Fruit fly (Drosophila melanogaster) whole organism, embryonic: ENCODE data around the gene bbg.

Experiments used
- ATbp ChIP-seq: fragments of 200-800 bp; sonication (Bioruptor generic); optimal IDR thresholded peaks from 2 replicates; lab custom pipeline; 2017; ENCODE audit warnings: missing biosample characterization, mild to moderate bottlenecking, missing genetic modification characterization, missing genetic modification reagents
- Asciz ChIP-seq: fragments of 200-800 bp; sonication (Bioruptor generic); optimal IDR thresholded peaks from 2 replicates; lab custom pipeline; 2017; ENCODE audit warnings: missing biosample characterization, mild to moderate bottlenecking, missing genetic modification characterization, missing genetic modification reagents
- B-H2 ChIP-seq: fragments of 200-800 bp; sonication (Bioruptor generic); optimal IDR thresholded peaks from 2 replicates; lab custom pipeline; 2018; ENCODE audit warnings: missing biosample characterization, mild to moderate bottlenecking, missing genetic modification characterization
- CG10267 ChIP-seq: fragments of 200-800 bp; sonication (Bioruptor generic); optimal IDR thresholded peaks from 2 replicates; lab custom pipeline; 2018; ENCODE audit warnings: missing biosample characterization, mild to moderate bottlenecking, missing genetic modification characterization, moderate library complexity
- CG10274 ChIP-seq: fragments of 200-800 bp; sonication (Bioruptor generic); optimal IDR thresholded peaks from 3 replicates; lab custom pipeline; 2017; ENCODE audit warnings: missing biosample characterization, mild to moderate bottlenecking, missing genetic modification characterization
- CG11723 ChIP-seq: fragments of 200-800 bp; sonication (Bioruptor generic); optimal IDR thresholded peaks from 2 replicates; lab custom pipeline; 2017; ENCODE audit warnings: missing biosample characterization, mild to moderate bottlenecking, missing genetic modification characterization
- CG12071 ChIP-seq: fragments of 200-800 bp; sonication (Bioruptor generic); optimal IDR thresholded peaks from 3 replicates; lab custom pipeline; 2018; ENCODE audit warnings: missing biosample characterization, mild to moderate bottlenecking, missing genetic modification characterization
- CG12744 ChIP-seq: fragments of 200-800 bp; sonication (Bioruptor generic); optimal IDR thresholded peaks from 2 replicates; lab custom pipeline; 2016; ENCODE audit warnings: missing biosample characterization, missing genetic modification characterization
- CG13894 ChIP-seq: fragments of 200-800 bp; sonication (Bioruptor generic); optimal IDR thresholded peaks from 3 replicates; lab custom pipeline; 2018; ENCODE audit warnings: missing biosample characterization, mild to moderate bottlenecking, missing genetic modification characterization, moderate library complexity
- CG14710 ChIP-seq: fragments of 200-800 bp; sonication (Bioruptor generic); optimal IDR thresholded peaks from 3 replicates; lab custom pipeline; 2019; ENCODE audit warnings: missing biosample characterization, mild to moderate bottlenecking, missing genetic modification characterization, moderate library complexity
- CG15269 ChIP-seq: fragments of 200-800 bp; sonication (Bioruptor generic); optimal IDR thresholded peaks from 2 replicates; lab custom pipeline; 2018; ENCODE audit warnings: missing biosample characterization, mild to moderate bottlenecking, missing genetic modification characterization, moderate library complexity
- CG15601 ChIP-seq: fragments of 200-800 bp; sonication (Bioruptor generic); optimal IDR thresholded peaks from 3 replicates; lab custom pipeline; 2019; ENCODE audit warnings: missing biosample characterization, mild to moderate bottlenecking, missing genetic modification characterization, moderate library complexity
- CG17385 ChIP-seq: fragments of 200-800 bp; sonication (Bioruptor generic); optimal IDR thresholded peaks from 3 replicates; lab custom pipeline; 2018; ENCODE audit warnings: missing biosample characterization, mild to moderate bottlenecking, missing genetic modification characterization
- CG18764 ChIP-seq: fragments of 200-800 bp; sonication (Bioruptor generic); optimal IDR thresholded peaks from 3 replicates; lab custom pipeline; 2016; ENCODE audit warnings: missing biosample characterization, missing genetic modification characterization
- CG3847 ChIP-seq: fragments of 200-800 bp; sonication (Bioruptor generic); IDR thresholded peaks from 2 replicates; pipeline ENCODE4 v1.3.6; 2022; ENCODE audit warnings: missing biosample characterization, missing genetic modification characterization
- CG4424 ChIP-seq: fragments of 200-800 bp; sonication (Bioruptor generic); optimal IDR thresholded peaks from 3 replicates; lab custom pipeline; 2016; ENCODE audit warnings: missing biosample characterization, missing genetic modification characterization
- CG5180 ChIP-seq: fragments of 200-800 bp; sonication (Bioruptor generic); optimal IDR thresholded peaks from 3 replicates; lab custom pipeline; 2017; ENCODE audit warnings: missing biosample characterization, missing genetic modification characterization, mild to moderate bottlenecking, moderate library complexity, missing genetic modification reagents
- CG6791 ChIP-seq: fragments of 200-800 bp; sonication (Bioruptor generic); IDR thresholded peaks from 3 replicates; pipeline ENCODE4 v1.3.6; 2022; ENCODE audit warnings: missing biosample characterization, missing genetic modification characterization; ENCODE audit not compliant: partially characterized antibody
- CG8290 ChIP-seq, 3 experiments: fragments of 200-800 bp; sonication (Bioruptor generic); optimal IDR thresholded peaks; 2 replicates each; lab custom pipeline; 2016 to 2019; ENCODE audit warnings: missing biosample characterization in 3 of 3, missing genetic modification characterization in 3 of 3, mild to moderate bottlenecking in 2 of 3, moderate library complexity in 1 of 3
- Gug ChIP-seq: fragments of 200-800 bp; sonication (Bioruptor generic); IDR thresholded peaks from 4 replicates; pipeline ENCODE4 v1.3.6; 2022; ENCODE audit warnings: missing biosample characterization, missing genetic modification characterization
- HLH4C ChIP-seq: fragments of 200-800 bp; sonication (Bioruptor generic); IDR thresholded peaks from 3 replicates; pipeline ENCODE4 v1.3.6; 2022; ENCODE audit warnings: missing biosample characterization, missing genetic modification characterization; ENCODE audit not compliant: partially characterized antibody
- Kr ChIP-seq: fragments of 200-800 bp; sonication (Bioruptor generic); optimal IDR thresholded peaks from 2 replicates; lab custom pipeline; 2017; ENCODE audit warnings: missing biosample characterization, mild to moderate bottlenecking, missing genetic modification characterization
- MTF-1 ChIP-seq: fragments of 200-800 bp; sonication (Bioruptor generic); optimal IDR thresholded peaks from 2 replicates; lab custom pipeline; 2018; ENCODE audit warnings: missing biosample characterization, mild to moderate bottlenecking, missing genetic modification characterization, borderline replicate concordance
- Mes4 ChIP-seq: fragments of 200-800 bp; sonication (Bioruptor generic); optimal IDR thresholded peaks from 2 replicates; lab custom pipeline; 2016; ENCODE audit warnings: missing biosample characterization, missing genetic modification characterization
- PHDP ChIP-seq: fragments of 200-800 bp; sonication (Bioruptor generic); optimal IDR thresholded peaks from 3 replicates; lab custom pipeline; 2018; ENCODE audit warnings: missing biosample characterization, mild to moderate bottlenecking, missing genetic modification characterization, moderate library complexity
- Tbp ChIP-seq: fragments of >200 bp; optimal IDR thresholded peaks from 2 replicates; lab custom pipeline; 2018; ENCODE audit warnings: missing biosample characterization, missing genetic modification characterization
- Xrp1 ChIP-seq: fragments of 200-800 bp; sonication (Bioruptor generic); IDR thresholded peaks from 2 replicates; pipeline ENCODE4 v1.3.6; 2022; ENCODE audit warnings: missing biosample characterization, missing genetic modification characterization
- abd-A ChIP-seq: fragments of 200-800 bp; sonication (Bioruptor generic); optimal IDR thresholded peaks from 3 replicates; lab custom pipeline; 2019; ENCODE audit warnings: missing biosample characterization, mild to moderate bottlenecking, missing genetic modification characterization, moderate library complexity
- br ChIP-seq: fragments of >200 bp; optimal IDR thresholded peaks from 2 replicates; lab custom pipeline; 2017
- cg ChIP-seq: fragments of 200-800 bp; sonication (Bioruptor generic); optimal IDR thresholded peaks from 3 replicates; lab custom pipeline; 2019; ENCODE audit warnings: missing biosample characterization, mild to moderate bottlenecking, missing genetic modification characterization, moderate library complexity
- chinmo ChIP-seq: fragments of 200-800 bp; sonication (Bioruptor generic); IDR thresholded peaks from 4 replicates; pipeline ENCODE4 v1.3.6; 2022; ENCODE audit warnings: missing biosample characterization, missing genetic modification characterization; ENCODE audit not compliant: partially characterized antibody
- chn ChIP-seq: fragments of 200-800 bp; sonication (Bioruptor generic); optimal IDR thresholded peaks from 2 replicates; lab custom pipeline; 2016; ENCODE audit warnings: missing biosample characterization, missing genetic modification characterization
- ci ChIP-seq: fragments of 200-800 bp; sonication (Bioruptor generic); IDR thresholded peaks from 3 replicates; pipeline ENCODE4 v1.3.6; 2022; ENCODE audit warnings: missing biosample characterization, missing genetic modification characterization
- croc ChIP-seq: fragments of 200-800 bp; sonication (Bioruptor generic); conservative IDR thresholded peaks from 3 replicates; pipeline ENCODE4 v1.3.6; 2022; ENCODE audit warnings: missing biosample characterization, missing genetic modification characterization
- grn ChIP-seq: fragments of 200-800 bp; sonication (Bioruptor generic); optimal IDR thresholded peaks from 3 replicates; lab custom pipeline; 2017; ENCODE audit warnings: missing biosample characterization, missing genetic modification characterization
- gt ChIP-seq: fragments of 200-800 bp; sonication (Bioruptor generic); IDR thresholded peaks from 2 replicates; pipeline ENCODE4 v1.3.6; 2022; ENCODE audit warnings: missing biosample characterization, missing genetic modification characterization
- h ChIP-seq: fragments of >200 bp; optimal IDR thresholded peaks from 2 replicates; lab custom pipeline; 2017
- hbn ChIP-seq: fragments of 200-800 bp; sonication (Bioruptor generic); IDR thresholded peaks from 2 replicates; pipeline ENCODE4 v1.3.6; 2022; ENCODE audit warnings: missing biosample characterization, missing genetic modification characterization; ENCODE audit not compliant: partially characterized antibody
- inv ChIP-seq: fragments of 200-800 bp; sonication (Bioruptor generic); IDR thresholded peaks from 2 replicates; pipeline ENCODE4 v1.3.6; 2022; ENCODE audit warnings: missing biosample characterization, missing genetic modification characterization; ENCODE audit not compliant: partially characterized antibody
- jumu ChIP-seq: fragments of 200-800 bp; sonication (Bioruptor generic); optimal IDR thresholded peaks from 3 replicates; lab custom pipeline; 2016; ENCODE audit warnings: missing biosample characterization, missing genetic modification characterization
- ken ChIP-seq: fragments of 200-800 bp; sonication (Bioruptor generic); IDR thresholded peaks from 3 replicates; pipeline ENCODE4 v1.3.6; 2022; ENCODE audit warnings: missing biosample characterization, missing genetic modification characterization
- kni ChIP-seq: fragments of 200-800 bp; sonication (Bioruptor generic); optimal IDR thresholded peaks from 3 replicates; lab custom pipeline; 2017; ENCODE audit warnings: mild to moderate bottlenecking, missing biosample characterization, missing genetic modification reagents, missing genetic modification characterization
- lab ChIP-seq: fragments of 200-800 bp; sonication (Bioruptor generic); optimal IDR thresholded peaks from 3 replicates; lab custom pipeline; 2017; ENCODE audit warnings: missing biosample characterization, missing genetic modification characterization, mild to moderate bottlenecking, moderate library complexity, missing genetic modification reagents
- ranshi ChIP-seq: fragments of 200-800 bp; sonication (Bioruptor generic); IDR thresholded peaks from 2 replicates; pipeline ENCODE4 v1.3.6; 2022; ENCODE audit warnings: missing biosample characterization, missing genetic modification characterization
- run ChIP-seq: fragments of 200-800 bp; sonication (Bioruptor generic); optimal IDR thresholded peaks from 3 replicates; lab custom pipeline; 2018; ENCODE audit warnings: missing biosample characterization, mild to moderate bottlenecking, missing genetic modification characterization
- sima ChIP-seq: fragments of 200-800 bp; sonication (Bioruptor generic); optimal IDR thresholded peaks from 2 replicates; lab custom pipeline; 2016; ENCODE audit warnings: missing biosample characterization, missing genetic modification characterization
- sisA ChIP-seq: fragments of 200-800 bp; sonication (Bioruptor generic); IDR thresholded peaks from 2 replicates; pipeline ENCODE4 v1.3.6; 2022; ENCODE audit warnings: missing biosample characterization, missing genetic modification characterization
- sqz ChIP-seq: fragments of 200-800 bp; sonication (Bioruptor generic); optimal IDR thresholded peaks from 3 replicates; lab custom pipeline; 2018; ENCODE audit warnings: missing biosample characterization, mild to moderate bottlenecking, missing genetic modification characterization
- ssp ChIP-seq: fragments of 200-800 bp; sonication (Bioruptor generic); IDR thresholded peaks from 2 replicates; pipeline ENCODE4 v1.3.6; 2022; ENCODE audit warnings: missing biosample characterization, missing genetic modification characterization
- sug ChIP-seq: fragments of 200-800 bp; optimal IDR thresholded peaks from 2 replicates; lab custom pipeline; 2019; ENCODE audit warnings: missing biosample characterization, mild to moderate bottlenecking, missing genetic modification characterization, moderate library complexity

The bbg gene

DNA sequence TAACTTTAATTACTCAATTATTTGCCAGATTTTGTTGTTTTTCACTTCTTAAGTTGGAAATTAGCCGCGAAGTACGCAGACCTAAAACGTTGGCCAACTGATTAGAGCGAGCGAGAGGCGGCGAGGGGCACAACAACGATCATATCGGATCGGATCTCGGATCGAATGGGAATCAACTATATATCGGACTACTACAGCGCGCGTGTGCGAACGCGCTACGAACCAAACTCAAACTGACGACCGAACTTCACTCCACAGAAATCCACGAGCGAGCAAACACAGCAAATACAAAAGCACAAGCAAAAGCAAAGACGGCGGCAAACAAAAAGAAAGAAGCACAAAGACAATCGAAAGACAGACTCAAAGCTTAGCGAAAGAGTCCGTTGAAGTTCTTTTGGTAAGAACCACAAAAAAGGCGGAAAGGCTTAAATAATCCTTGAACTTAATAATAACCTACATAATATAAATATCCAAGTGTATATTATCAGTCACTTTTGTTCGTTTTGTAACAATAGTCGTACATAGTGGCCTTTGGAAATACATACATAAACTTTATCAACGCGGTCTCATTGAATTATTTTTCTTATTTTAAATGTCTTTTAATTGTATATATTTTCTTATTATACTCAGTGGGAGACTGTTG, at the start of gene bbg, which contains the start of gene CG43246 (continued):
- TF ChIP-seq CG13894 (tag; lab: Kevin White, UChicago), result peak; percentile 100
- TF ChIP-seq hbn (GFP tag; lab: Robert Waterston, UW), result no peak
- TF ChIP-seq gt, result no peak
- TF ChIP-seq CG10267 (tag; lab: Kevin White, UChicago), result no peak
- no peak for TF ChIP-seq CG4424
- TF ChIP-seq sima (GFP tag; lab: Kevin White, UChicago), result no peak
- TF ChIP-seq lab (GFP tag; lab: Kevin White, UChicago), result peak; percentile 11
- no peak for TF ChIP-seq Tbp
- TF ChIP-seq cg (GFP tag; lab: Kevin White, UChicago), result no peak
- no peak for TF ChIP-seq run (tag; lab: Kevin White, UChicago)
- no peak for TF ChIP-seq CG12071 (GFP tag; lab: Kevin White, UChicago)
- TF ChIP-seq croc (GFP tag; lab: Robert Waterston, UW), result no peak
- no peak; the same call in 1 of the 2 replicates for TF ChIP-seq inv (GFP tag; lab: Robert Waterston, UW)
- TF ChIP-seq B-H2 (GFP tag; lab: Kevin White, UChicago), result peak; percentile 28
- TF ChIP-seq PHDP (tag; lab: Kevin White, UChicago), result no peak
- TF ChIP-seq CG18764 (GFP tag; lab: Kevin White, UChicago), result no peak
- peak; percentile 96 for TF ChIP-seq CG5180 (GFP tag; lab: Kevin White, UChicago)
- no peak for TF ChIP-seq jumu (GFP tag; lab: Kevin White, UChicago)
- TF ChIP-seq CG15269 (tag; lab: Kevin White, UChicago), result peak; percentile 37
- TF ChIP-seq CG8290 (GFP tag; optimal IDR thresholded peaks at IDR 0.05; lab: Kevin White, UChicago), result no peak
- TF ChIP-seq CG8290 (tag; optimal IDR thresholded peaks at IDR 0.05; lab: Kevin White, UChicago), result peak in 1 of 2 experiments; percentile 25
- TF ChIP-seq ranshi, result no peak
- TF ChIP-seq CG3847 (GFP tag; lab: Robert Waterston, UW), result no peak
- TF ChIP-seq Gug (GFP tag; lab: Robert Waterston, UW), result no peak
- no peak for TF ChIP-seq Asciz (GFP tag; lab: Kevin White, UChicago)
- TF ChIP-seq MTF-1 (GFP tag; lab: Kevin White, UChicago), result no peak
- no peak for TF ChIP-seq sisA
- no peak for TF ChIP-seq br (lab: Kevin White, UChicago)
- TF ChIP-seq HLH4C (GFP tag; lab: Robert Waterston, UW), result no peak
- no peak for TF ChIP-seq CG10274 (GFP tag; lab: Kevin White, UChicago)
- no peak for TF ChIP-seq CG14710
- no peak for TF ChIP-seq Xrp1
- peak; percentile 96 for TF ChIP-seq grn (GFP tag; lab: Kevin White, UChicago)
- TF ChIP-seq h (lab: Kevin White, UChicago), result no peak
- no peak for TF ChIP-seq CG11723
- peak; percentile 58; the same call in 1 of the 3 replicates for TF ChIP-seq CG6791 (GFP tag; lab: Robert Waterston, UW)
- TF ChIP-seq ken (GFP tag; lab: Robert Waterston, UW), result no peak
- no peak for TF ChIP-seq chn (GFP tag; lab: Kevin White, UChicago)
- peak; percentile 19 for TF ChIP-seq kni
- no peak for TF ChIP-seq Mes4 (GFP tag; lab: Kevin White, UChicago)
- no peak for TF ChIP-seq ssp (GFP tag; lab: Robert Waterston, UW)
- TF ChIP-seq abd-A (tag; lab: Kevin White, UChicago), result no peak
- peak; percentile 68 for TF ChIP-seq ATbp
- peak; percentile 5 for TF ChIP-seq sug
- peak; percentile 72; the same call in 1 of the 4 replicates for TF ChIP-seq chinmo (GFP tag; lab: Robert Waterston, UW)
- TF ChIP-seq Kr (GFP tag; lab: Kevin White, UChicago), result no peak
- 0 out of 3 replicates have a peak, but pooled peaks have one; percentile 37 for TF ChIP-seq ci (GFP tag; lab: Robert Waterston, UW)
- TF ChIP-seq CG15601, result no peak
- no peak for TF ChIP-seq CG12744 (GFP tag; lab: Kevin White, UChicago)
- TF ChIP-seq CG17385 (GFP tag; lab: Kevin White, UChicago), result peak; percentile 2
- no peak for TF ChIP-seq sqz (GFP tag; lab: Kevin White, UChicago)
